Worm (Caenorhabditis elegans) whole organism, L1 larva: Measurements from ENCODE around the gene ZK1236.9.

Experiments used
- C04F5.9 ChIP-seq: sonication (generic microtip); optimal IDR thresholded peaks from 2 replicates; lab custom pipeline; 2016; ENCODE audit warnings: missing genetic modification characterization, missing compliant biosample characterization
- C34B4.2 ChIP-seq: sonication (generic microtip); optimal IDR thresholded peaks from 2 replicates; lab custom pipeline; 2017; ENCODE audit warnings: mild to moderate bottlenecking, missing genetic modification characterization, missing compliant biosample characterization
- F16B12.6 ChIP-seq: fragments of 150-350 bp; optimal IDR thresholded peaks from 2 replicates; lab custom pipeline; 2014; ENCODE audit warnings: missing biosample characterization, missing genetic modification characterization
- Y116A8C.19 ChIP-seq: sonication (generic microtip); optimal IDR thresholded peaks from 2 replicates; lab custom pipeline; 2016; ENCODE audit warnings: missing compliant biosample characterization, missing genetic modification characterization, borderline replicate concordance
- alr-1 ChIP-seq: fragments of 200-800 bp; sonication (Bioruptor generic); optimal IDR thresholded peaks from 2 replicates; lab custom pipeline; 2018; ENCODE audit warnings: borderline replicate concordance, mild to moderate bottlenecking, missing genetic modification characterization, missing compliant biosample characterization
- aly-2 ChIP-seq: fragments of 150-350 bp; optimal IDR thresholded peaks from 2 replicates; lab custom pipeline; 2014; ENCODE audit warnings: missing biosample characterization, missing genetic modification characterization
- ama-1 ChIP-seq: fragments of 150-350 bp; optimal IDR thresholded peaks from 2 replicates; lab custom pipeline; 2014
- ceh-8 ChIP-seq: fragments of 200-800 bp; sonication (Bioruptor generic); optimal IDR thresholded peaks from 2 replicates; lab custom pipeline; 2018; ENCODE audit warnings: mild to moderate bottlenecking, missing genetic modification characterization, moderate library complexity, missing compliant biosample characterization
- ceh-82 ChIP-seq, 3 experiments: fragments of 150-350 bp in 1 of 3; sonication (generic microtip) in 2 of 3; optimal IDR thresholded peaks; 2 replicates each; lab custom pipeline; 2014 to 2017; ENCODE audit warnings: missing biosample characterization in 3 of 3, missing genetic modification characterization in 3 of 3
- ces-1 ChIP-seq: fragments of 150-350 bp; optimal IDR thresholded peaks from 2 replicates; lab custom pipeline; 2014; ENCODE audit warnings: missing biosample characterization, missing genetic modification reagents, missing genetic modification characterization
- dpl-1 ChIP-seq, 3 experiments: fragments of 150-350 bp in 2 of 3; sonication (generic microtip) in 1 of 3; optimal IDR thresholded peaks; 2 replicates each; lab custom pipeline; 2014 to 2017; ENCODE audit warnings: missing biosample characterization in 3 of 3, missing genetic modification characterization in 3 of 3, missing genetic modification reagents in 3 of 3
- efl-1 ChIP-seq, 4 experiments: fragments of 150-350 bp; optimal IDR thresholded peaks in 3 of 4; peaks in 1 of 4; 1 replicate in 1 of 4; 2 replicates in 3 of 4; lab custom pipeline; 2014; ENCODE audit warnings: missing biosample characterization in 2 of 4, missing genetic modification characterization in 2 of 4, missing genetic modification reagents in 2 of 4
- efl-3 ChIP-seq: fragments of 200-800 bp; sonication (Bioruptor generic); optimal IDR thresholded peaks from 2 replicates; lab custom pipeline; 2018; ENCODE audit warnings: mild to moderate bottlenecking, missing genetic modification characterization, missing compliant biosample characterization
- egl-13 ChIP-seq: sonication (generic microtip); optimal IDR thresholded peaks from 2 replicates; lab custom pipeline; 2016; ENCODE audit warnings: missing genotype, missing genetic modification reagents, missing genetic modification characterization, missing compliant biosample characterization
- egl-27 ChIP-seq, 2 experiments: fragments of 150-350 bp in 1 of 2; sonication (generic microtip); optimal IDR thresholded peaks; 3 replicates each; lab custom pipeline; 2017 to 2018; ENCODE audit warnings: missing biosample characterization in 2 of 2, missing genetic modification characterization in 2 of 2, missing genetic modification reagents in 2 of 2
- elt-3 ChIP-seq, 6 experiments: fragments of 150-350 bp in 1 of 6; sonication (generic microtip); optimal IDR thresholded peaks; 2 replicates each; lab custom pipeline; 2017 to 2018; ENCODE audit warnings: missing biosample characterization in 6 of 6, missing genetic modification characterization in 6 of 6, inconsistent platforms in 1 of 6
- fkh-8 ChIP-seq: sonication (generic microtip); optimal IDR thresholded peaks from 2 replicates; lab custom pipeline; 2016; ENCODE audit warnings: mild to moderate bottlenecking, missing genetic modification characterization, missing compliant biosample characterization
- fos-1 ChIP-seq: fragments of 150-350 bp; optimal IDR thresholded peaks from 2 replicates; lab custom pipeline; 2014; ENCODE audit warnings: missing biosample characterization, missing genetic modification characterization
- hlh-17 ChIP-seq: fragments of 200-800 bp; sonication (Bioruptor generic); optimal IDR thresholded peaks from 2 replicates; lab custom pipeline; 2018; ENCODE audit warnings: missing genetic modification characterization, mild to moderate bottlenecking, missing compliant biosample characterization, moderate library complexity, borderline replicate concordance
- hlh-4 ChIP-seq: sonication (generic microtip); optimal IDR thresholded peaks from 2 replicates; lab custom pipeline; 2016; ENCODE audit warnings: mild to moderate bottlenecking, missing genetic modification characterization, missing compliant biosample characterization
- hpl-2 ChIP-seq: fragments of 150-350 bp; optimal IDR thresholded peaks from 2 replicates; lab custom pipeline; 2014; ENCODE audit warnings: missing biosample characterization, missing genetic modification reagents, missing genetic modification characterization
- isw-1 ChIP-seq: fragments of 200-800 bp; sonication (Bioruptor generic); IDR thresholded peaks from 2 replicates; pipeline ENCODE4 v1.3.6; 2022; ENCODE audit warnings: missing genetic modification characterization, missing compliant biosample characterization
- jun-1 ChIP-seq: fragments of 150-350 bp; optimal IDR thresholded peaks from 2 replicates; lab custom pipeline; 2014; ENCODE audit warnings: missing biosample characterization, missing genetic modification reagents, missing genetic modification characterization
- lin-13 ChIP-seq: fragments of 150-350 bp; optimal IDR thresholded peaks from 2 replicates; lab custom pipeline; 2014; ENCODE audit warnings: missing biosample characterization, missing genetic modification reagents, missing genetic modification characterization
- lin-14 ChIP-seq: fragments of 200-800 bp; sonication (Bioruptor generic); optimal IDR thresholded peaks from 2 replicates; lab custom pipeline; 2018; ENCODE audit warnings: mild to moderate bottlenecking, missing genetic modification characterization, moderate library complexity, missing compliant biosample characterization
- lin-15B ChIP-seq: fragments of 150-350 bp; sonication (generic microtip); optimal IDR thresholded peaks from 3 replicates; lab custom pipeline; 2014; ENCODE audit warnings: missing biosample characterization, missing genetic modification characterization
- lin-35 ChIP-seq, 2 experiments: fragments of 150-350 bp; optimal IDR thresholded peaks; 2 replicates each; lab custom pipeline; 2014; ENCODE audit warnings: missing biosample characterization in 2 of 2, missing genetic modification characterization in 2 of 2, missing genetic modification reagents in 2 of 2
- mab-9 ChIP-seq: fragments of 200-800 bp; sonication (Bioruptor generic); IDR thresholded peaks from 2 replicates; pipeline ENCODE4 v1.3.6; 2022; ENCODE audit warnings: missing genetic modification reagents, missing genetic modification characterization, missing compliant biosample characterization
- mef-2 ChIP-seq: fragments of 150-350 bp; optimal IDR thresholded peaks from 2 replicates; lab custom pipeline; 2014; ENCODE audit warnings: missing biosample characterization, missing genetic modification characterization
- nhr-20 ChIP-seq: sonication (generic microtip); optimal IDR thresholded peaks from 2 replicates; lab custom pipeline; 2016; ENCODE audit warnings: mild to moderate bottlenecking, missing genetic modification characterization, missing compliant biosample characterization
- nhr-47 ChIP-seq: sonication (generic microtip); optimal IDR thresholded peaks from 2 replicates; lab custom pipeline; 2016; ENCODE audit warnings: mild to moderate bottlenecking, missing genetic modification characterization, moderate library complexity, missing compliant biosample characterization
- nhr-71 ChIP-seq: sonication (generic microtip); optimal IDR thresholded peaks from 2 replicates; lab custom pipeline; 2016; ENCODE audit warnings: mild to moderate bottlenecking, missing genetic modification characterization, moderate library complexity, missing compliant biosample characterization
- nhr-85 ChIP-seq: sonication (generic microtip); peaks from one replicate; lab custom pipeline; 2016; ENCODE audit warnings: missing genetic modification characterization, inconsistent platforms, missing compliant biosample characterization
- nhr-90 ChIP-seq: sonication (generic microtip); optimal IDR thresholded peaks from 2 replicates; lab custom pipeline; 2016; ENCODE audit warnings: mild to moderate bottlenecking, missing genetic modification characterization, missing compliant biosample characterization; ENCODE audit not compliant: poor library complexity
- pqm-1 ChIP-seq: sonication (generic microtip); optimal IDR thresholded peaks from 3 replicates; lab custom pipeline; 2017; ENCODE audit warnings: missing biosample characterization, missing genetic modification characterization
- skn-1 ChIP-seq: fragments of 150-350 bp; optimal IDR thresholded peaks from 2 replicates; lab custom pipeline; 2014; ENCODE audit warnings: missing biosample characterization, missing genetic modification characterization
- snpc-4 ChIP-seq: fragments of 150-350 bp; optimal IDR thresholded peaks from 2 replicates; lab custom pipeline; 2014; ENCODE audit warnings: missing biosample characterization, missing genetic modification characterization
- sup-37 ChIP-seq: fragments of 200-800 bp; sonication (Bioruptor generic); optimal IDR thresholded peaks from 2 replicates; lab custom pipeline; 2018; ENCODE audit warnings: mild to moderate bottlenecking, missing genetic modification characterization, missing compliant biosample characterization
- tbx-2 ChIP-seq: sonication (generic microtip); optimal IDR thresholded peaks from 2 replicates; lab custom pipeline; 2016; ENCODE audit warnings: missing genetic modification characterization, missing compliant biosample characterization
- tlp-1 ChIP-seq: fragments of 150-350 bp; optimal IDR thresholded peaks from 2 replicates; lab custom pipeline; 2014; ENCODE audit warnings: missing biosample characterization, missing genetic modification characterization
- unc-62 ChIP-seq: fragments of 150-350 bp; optimal IDR thresholded peaks from 2 replicates; lab custom pipeline; 2014; ENCODE audit warnings: missing biosample characterization, missing genetic modification reagents, missing genetic modification characterization
- vab-15 ChIP-seq: sonication (generic microtip); optimal IDR thresholded peaks from 2 replicates; lab custom pipeline; 2017; ENCODE audit warnings: missing genotype, mild to moderate bottlenecking, missing genetic modification characterization, missing compliant biosample characterization
- zip-4 ChIP-seq: fragments of 200-800 bp; sonication (Bioruptor generic); optimal IDR thresholded peaks from 2 replicates; lab custom pipeline; 2018; ENCODE audit warnings: mild to moderate bottlenecking, missing genetic modification characterization, moderate library complexity, missing compliant biosample characterization
- ztf-4 ChIP-seq: fragments of 150-350 bp; optimal IDR thresholded peaks from 2 replicates; lab custom pipeline; 2014; ENCODE audit warnings: missing biosample characterization, missing genetic modification characterization

The ZK1236.9 gene

ce11 chrIII:8432143-8432542, 2.8 kb downstream of the ZK1236.9 start, which contains the start of gene ZK1236.5 (continued):
- TF ChIP-seq jun-1 (tag; lab: Kevin White, UChicago) (no peak), mef-2 (tag; lab: Kevin White, UChicago) (no peak), ceh-82 (tag; optimal IDR thresholded peaks at IDR 0.05; lab: Kevin White, UChicago) (peak in 1 of 3 experiments; percentile 26), efl-3 (GFP tag; lab: Kevin White, UChicago) (no peak), lin-15B (tag; lab: Kevin White, UChicago) (no peak), tbx-2 (tag; lab: Kevin White, UChicago) (peak; percentile 11), unc-62 (GFP tag; lab: Kevin White, UChicago) (no peak), C04F5.9 (tag; lab: Kevin White, UChicago) (no peak), skn-1 (tag; lab: Kevin White, UChicago) (no peak), lin-13 (GFP tag; lab: Kevin White, UChicago) (no peak), fkh-8 (tag; lab: Kevin White, UChicago) (peak; percentile 28)
- TF ChIP-seq, all 84 proteins: peak for 20

- TF ChIP-seq hpl-2 (GFP tag; lab: Kevin White, UChicago), result no peak
- TF ChIP-seq efl-1 (optimal IDR thresholded peaks at IDR 0.05; lab: Kevin White, UChicago), result no peak
- TF ChIP-seq efl-1 (GFP tag; optimal IDR thresholded peaks at IDR 0.05 in 1 of 2; lab: Kevin White, UChicago), result peak in 1 of 2 experiments; percentile 91
- no peak for TF ChIP-seq ces-1 (GFP tag; lab: Kevin White, UChicago)
- TF ChIP-seq, all 84 proteins: peak for 1
Observed at ce11 chrIII:8429497-8429896, 5.5 kb downstream of the ZK1236.9 start.

DNA sequence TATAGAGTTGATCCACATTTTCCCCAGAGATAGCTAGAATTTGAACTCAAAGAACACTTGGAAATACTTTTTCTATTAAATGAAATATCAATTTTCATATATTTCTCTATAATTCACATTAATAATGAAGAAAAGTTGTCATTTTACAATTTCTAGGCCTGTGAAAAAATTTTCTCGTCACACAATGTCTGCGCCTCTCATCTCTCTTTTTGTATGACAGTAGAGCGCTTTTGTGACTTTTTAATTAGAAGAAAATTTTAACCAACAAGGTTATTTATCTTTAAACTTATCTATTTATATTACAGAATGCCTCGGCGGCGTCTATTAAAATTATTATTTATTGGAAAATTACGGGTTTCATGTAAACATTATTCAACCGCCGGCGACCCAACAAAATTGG, 5.9 kb downstream of the ZK1236.9 start, which contains the start of gene ZK1236.1:
Gene ZK1236.1 (plus strand): TSS at position 263 of the 400 bp plus-strand sequence.
- TF ChIP-seq sup-37 (GFP tag; lab: Kevin White, UChicago) (no peak), lin-35 (GFP tag; optimal IDR thresholded peaks at IDR 0.05; lab: Kevin White, UChicago) (peak in 1 of 2 experiments; percentile 10), nhr-20 (tag; lab: Kevin White, UChicago) (no peak), tlp-1 (tag; lab: Kevin White, UChicago) (no peak), dpl-1 (GFP tag; optimal IDR thresholded peaks at IDR 0.05; lab: Kevin White, UChicago) (peak in 1 of 3 experiments; percentile 6)

ce11 chrIII:8426271-8426670, 8.7 kb downstream of the ZK1236.9 start, which contains the start of gene cec-1:
TSS of gene cec-1 (plus strand) at chrIII:8426333.
- TF ChIP-seq nhr-47 (tag; lab: Kevin White, UChicago), result no peak
- no peak for TF ChIP-seq ceh-8
- TF ChIP-seq lin-13 (GFP tag; lab: Kevin White, UChicago), result peak; percentile 23
- TF ChIP-seq nhr-90 (tag; lab: Kevin White, UChicago), result no peak
- no peak for TF ChIP-seq ztf-4
- TF ChIP-seq zip-4 (GFP tag; lab: Kevin White, UChicago), result no peak
- no peak for TF ChIP-seq fos-1 (tag; lab: Kevin White, UChicago)
- peak; percentile 42 for TF ChIP-seq nhr-85
- no peak for TF ChIP-seq mab-9 (GFP tag; lab: Robert Waterston, UW)
- TF ChIP-seq vab-15, result no peak
- no peak for TF ChIP-seq dpl-1 (GFP tag; optimal IDR thresholded peaks at IDR 0.05; lab: Kevin White, UChicago)
- TF ChIP-seq pqm-1 (tag; lab: Kevin White, UChicago), result no peak
- no peak for TF ChIP-seq C34B4.2 (tag; lab: Kevin White, UChicago)
- no peak for TF ChIP-seq aly-2
- TF ChIP-seq isw-1 (GFP tag; lab: Robert Waterston, UW), result no peak
- TF ChIP-seq egl-13 (tag; lab: Kevin White, UChicago), result no peak
- no peak for TF ChIP-seq ama-1 (lab: Kevin White, UChicago)
- no peak for TF ChIP-seq alr-1 (tag; lab: Kevin White, UChicago)
- no peak for TF ChIP-seq snpc-4 (tag; lab: Kevin White, UChicago)
- no peak for TF ChIP-seq hlh-17 (GFP tag; lab: Kevin White, UChicago)
- no peak for TF ChIP-seq efl-1 (optimal IDR thresholded peaks at IDR 0.05; lab: Kevin White, UChicago)
- no peak for TF ChIP-seq efl-1 (GFP tag; optimal IDR thresholded peaks at IDR 0.05 in 1 of 2; lab: Kevin White, UChicago)
- TF ChIP-seq lin-35 (GFP tag; optimal IDR thresholded peaks at IDR 0.05; lab: Kevin White, UChicago), result no peak
- TF ChIP-seq hlh-4 (tag; lab: Kevin White, UChicago), result no peak
- no peak for TF ChIP-seq F16B12.6 (tag; lab: Kevin White, UChicago)
- peak; percentile 63 for TF ChIP-seq lin-14
- TF ChIP-seq Y116A8C.19, result no peak
- TF ChIP-seq lin-15B (tag; lab: Kevin White, UChicago), result no peak
- no peak for TF ChIP-seq nhr-71 (tag; lab: Kevin White, UChicago)
- no peak for TF ChIP-seq skn-1 (tag; lab: Kevin White, UChicago)
- TF ChIP-seq elt-3 (tag; optimal IDR thresholded peaks at IDR 0.05; lab: Kevin White, UChicago), result peak in 1 of 6 experiments; percentile 7
- no peak for TF ChIP-seq mef-2 (tag; lab: Kevin White, UChicago)
- TF ChIP-seq egl-27 (tag; optimal IDR thresholded peaks at IDR 0.05; lab: Kevin White, UChicago), result no peak
